Fruit fly (Drosophila melanogaster): Measurements from ENCODE around the gene pigeon.

Gene pigeon

DNA sequence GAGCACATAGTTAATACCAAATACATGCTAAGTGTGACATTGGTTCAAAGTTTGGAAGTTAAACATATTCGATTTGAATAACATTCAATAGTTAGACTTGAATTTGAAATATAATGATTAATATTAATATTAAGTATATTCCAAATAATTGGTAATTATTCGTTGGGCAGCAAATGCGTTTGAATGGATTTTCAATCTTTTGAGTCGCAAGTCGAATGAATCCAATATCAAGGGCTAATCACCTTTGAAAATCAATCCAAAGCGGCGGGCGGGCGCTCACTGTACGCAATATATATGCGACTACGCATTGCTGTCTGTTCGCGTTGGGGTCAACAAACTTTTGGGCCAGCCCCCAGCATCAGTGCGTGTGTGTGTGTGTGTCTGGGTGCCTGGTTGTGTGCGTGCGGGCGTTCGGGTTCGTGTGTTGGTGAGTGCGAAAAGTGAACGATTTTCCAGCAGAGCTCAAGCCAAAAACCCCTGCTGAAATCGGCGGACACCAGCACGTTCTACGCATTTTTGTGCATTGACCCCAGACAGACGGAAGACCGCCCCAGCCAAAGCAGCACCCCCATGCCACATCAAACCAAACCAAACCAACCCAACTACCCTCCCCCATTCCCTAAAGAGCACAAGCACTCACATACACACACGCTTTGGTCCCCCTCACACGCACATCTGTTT, 47.3 kb upstream of the pigeon start (continued):
- TF ChIP-seq NC2α (GFP tag; optimal IDR thresholded peaks at IDR 0.05) = no peak
- no peak for TF ChIP-seq Nf-YC (tag; optimal IDR thresholded peaks at IDR 0.05)
- peak; percentile 29 for TF ChIP-seq CG3281 (GFP tag; optimal IDR thresholded peaks at IDR 0.05)
- TF ChIP-seq CG18764 (GFP tag; optimal IDR thresholded peaks at IDR 0.05) = no peak
- TF ChIP-seq emc (GFP tag; optimal IDR thresholded peaks at IDR 0.05) = no peak
- TF ChIP-seq gsb (GFP tag; IDR thresholded peaks at IDR 0.05) = no peak
- TF ChIP-seq CG32772 (GFP tag; IDR thresholded peaks at IDR 0.05) = no peak
- no peak for TF ChIP-seq CG15011 (GFP tag; optimal IDR thresholded peaks at IDR 0.05)
- peak; percentile 81 for TF ChIP-seq grau (tag; optimal IDR thresholded peaks at IDR 0.05)
- TF ChIP-seq CG13296 (GFP tag; optimal IDR thresholded peaks at IDR 0.05) = no peak
- TF ChIP-seq CG7745 (tag; optimal IDR thresholded peaks at IDR 0.05) = no peak
- TF ChIP-seq bab2 (GFP tag; optimal IDR thresholded peaks at IDR 0.05) = no peak
- no peak for TF ChIP-seq lab (GFP tag; optimal IDR thresholded peaks at IDR 0.05)
- no peak for TF ChIP-seq CG11093 (GFP tag; IDR thresholded peaks at IDR 0.05)
- no peak for TF ChIP-seq klu (GFP tag; IDR thresholded peaks at IDR 0.05)
- no peak for TF ChIP-seq NFAT (GFP tag; IDR thresholded peaks at IDR 0.05)
- no peak for TF ChIP-seq slou (GFP tag; optimal IDR thresholded peaks at IDR 0.05)
- TF ChIP-seq stc (GFP tag; IDR thresholded peaks at IDR 0.05) = no peak
- no peak for TF ChIP-seq Bteb2 (GFP tag; optimal IDR thresholded peaks at IDR 0.05)
- no peak for TF ChIP-seq pzg (GFP tag; optimal IDR thresholded peaks at IDR 0.05)
- TF ChIP-seq NC2β (GFP tag; optimal IDR thresholded peaks at IDR 0.05) = no peak
- no peak for TF ChIP-seq Lim3 (GFP tag; IDR thresholded peaks at IDR 0.05)
- no peak for TF ChIP-seq Hr39 (optimal IDR thresholded peaks at IDR 0.05)
- TF ChIP-seq CTCF (GFP tag; optimal IDR thresholded peaks at IDR 0.05) = no peak
- peak; percentile 42 for TF ChIP-seq CG18262 (tag; optimal IDR thresholded peaks at IDR 0.05)
- no peak for TF ChIP-seq CG14667 (GFP tag; IDR thresholded peaks at IDR 0.05)
- TF ChIP-seq CG3726 (GFP tag; IDR thresholded peaks at IDR 0.05) = no peak
- TF ChIP-seq wek (GFP tag; optimal IDR thresholded peaks at IDR 0.05) = no peak
- peak; percentile 43 for TF ChIP-seq Hmr (GFP tag; optimal IDR thresholded peaks at IDR 0.05)
- TF ChIP-seq Atf6 (GFP tag; IDR thresholded peaks at IDR 0.05) = no peak
- no peak for TF ChIP-seq CG18599 (GFP tag; optimal IDR thresholded peaks at IDR 0.05)
- no peak for TF ChIP-seq al (GFP tag; IDR thresholded peaks at IDR 0.05)
- peak; percentile 62 for TF ChIP-seq CG2678 (tag; optimal IDR thresholded peaks at IDR 0.05)
- no peak for TF ChIP-seq sna (GFP tag; IDR thresholded peaks at IDR 0.05; ENCODE audit: partially characterized antibody)
- no peak for TF ChIP-seq HmgZ (tag; optimal IDR thresholded peaks at IDR 0.05)
- no peak for TF ChIP-seq CG6272 (GFP tag; IDR thresholded peaks at IDR 0.05)
- TF ChIP-seq HLH54F (GFP tag; optimal IDR thresholded peaks at IDR 0.05) = no peak
- no peak for TF ChIP-seq cad (GFP tag; optimal IDR thresholded peaks at IDR 0.05)
- no peak for TF ChIP-seq Nf-YB (GFP tag; optimal IDR thresholded peaks at IDR 0.05)
- TF ChIP-seq Dfd (GFP tag; optimal IDR thresholded peaks at IDR 0.05) = no peak
- TF ChIP-seq CG1647 (GFP tag; optimal IDR thresholded peaks at IDR 0.05) = no peak
- TF ChIP-seq sima (GFP tag; optimal IDR thresholded peaks at IDR 0.05) = no peak
- TF ChIP-seq CG10267 (tag; optimal IDR thresholded peaks at IDR 0.05) = peak; percentile 3
- TF ChIP-seq ab (GFP tag; optimal IDR thresholded peaks at IDR 0.05) = no peak
- no peak for TF ChIP-seq caup (GFP tag; optimal IDR thresholded peaks at IDR 0.05; ENCODE audit: severe bottlenecking)
- peak; percentile 4 for TF ChIP-seq nom (GFP tag; optimal IDR thresholded peaks at IDR 0.05)
- peak; percentile 2 for TF ChIP-seq PHDP (tag; optimal IDR thresholded peaks at IDR 0.05)
- no peak for TF ChIP-seq Dek (tag; optimal IDR thresholded peaks at IDR 0.05)
- TF ChIP-seq CG8359 (GFP tag; optimal IDR thresholded peaks at IDR 0.05; ENCODE audit: borderline replicate concordance) = peak; percentile 11
- no peak for TF ChIP-seq nerfin-1 (tag; optimal IDR thresholded peaks at IDR 0.05)
- no peak for TF ChIP-seq CG11247 (GFP tag; IDR thresholded peaks at IDR 0.05)
- no peak for TF ChIP-seq CG33213 (GFP tag; optimal IDR thresholded peaks at IDR 0.05)
